Worm (Caenorhabditis elegans): ENCODE measurements around the gene rsp-6.

DNA sequence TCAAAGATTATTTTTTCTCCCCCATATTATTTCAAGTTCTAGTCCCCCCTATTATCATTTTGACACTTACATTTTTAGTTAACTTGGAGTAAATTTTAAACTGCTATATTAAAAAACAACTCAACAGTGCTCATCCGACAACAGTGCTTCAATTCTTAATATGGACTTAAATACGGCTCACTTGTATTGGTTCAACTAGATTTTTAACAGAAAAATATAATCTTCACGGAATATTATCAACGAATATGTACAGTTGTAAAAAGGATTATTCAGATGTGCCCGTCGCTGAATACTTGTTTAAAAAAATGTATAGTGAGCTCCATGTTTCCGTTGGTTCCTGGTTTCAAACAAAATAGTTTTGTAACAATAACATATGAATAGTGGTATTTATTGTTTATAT lies 9.3 kb upstream of the rsp-6 start:
- TF ChIP-seq ztf-11 (tag; optimal IDR thresholded peaks at IDR 0.05) (no peak), unc-39 (tag; optimal IDR thresholded peaks at IDR 0.05) (no peak), nhr-76 (tag; optimal IDR thresholded peaks at IDR 0.05) (no peak), unc-62 (GFP tag; optimal IDR thresholded peaks at IDR 0.05) (no peak), snpc-4 (tag; optimal IDR thresholded peaks at IDR 0.05) (no peak), M03D4.4 (tag; optimal IDR thresholded peaks at IDR 0.05) (no peak), elt-3 (tag; optimal IDR thresholded peaks at IDR 0.05) (no peak)
